Worm (Caenorhabditis elegans) whole organism, young adult: Measurements from ENCODE around the gene ZC416.2.

Experiments used
- B0261.1 ChIP-seq: sonication (generic microtip); optimal IDR thresholded peaks from 2 replicates; lab custom pipeline; 2016; ENCODE audit warnings: mild to moderate bottlenecking, missing genetic modification characterization, moderate library complexity, missing compliant biosample characterization
- F57C9.4 ChIP-seq: sonication (generic microtip); optimal IDR thresholded peaks from 2 replicates; lab custom pipeline; 2017; ENCODE audit warnings: mild to moderate bottlenecking, missing genetic modification characterization, missing compliant biosample characterization
- Y53F4B.3 ChIP-seq: fragments of 200-800 bp; sonication (Bioruptor generic); IDR thresholded peaks from 2 replicates; pipeline ENCODE4 v1.3.6; 2022; ENCODE audit warnings: missing genetic modification reagents, missing genetic modification characterization, missing compliant biosample characterization
- Y53G8AR.9 ChIP-seq: fragments of 200-800 bp; sonication (Bioruptor generic); conservative IDR thresholded peaks from 2 replicates; pipeline ENCODE4 v1.3.6; 2022; ENCODE audit warnings: missing genetic modification reagents, missing genetic modification characterization, missing compliant biosample characterization
- akir-1 ChIP-seq: fragments of 200-800 bp; sonication (Bioruptor generic); optimal IDR thresholded peaks from 2 replicates; lab custom pipeline; 2018; ENCODE audit warnings: mild to moderate bottlenecking, missing genetic modification characterization, moderate library complexity, missing compliant biosample characterization
- aptf-2 ChIP-seq: fragments of 200-800 bp; sonication (Bioruptor generic); conservative IDR thresholded peaks from 2 replicates; pipeline ENCODE4 v1.3.6; 2022; ENCODE audit warnings: missing genetic modification reagents, missing genetic modification characterization, missing compliant biosample characterization
- aptf-3 ChIP-seq: fragments of 200-800 bp; sonication (Bioruptor generic); IDR thresholded peaks from 2 replicates; pipeline ENCODE4 v1.3.6; 2022; ENCODE audit warnings: missing genetic modification characterization, missing compliant biosample characterization
- attf-3 ChIP-seq: fragments of 200-800 bp; sonication (Bioruptor generic); conservative IDR thresholded peaks from 2 replicates; pipeline ENCODE4 v1.3.6; 2022; ENCODE audit warnings: missing genetic modification reagents, missing genetic modification characterization, missing compliant biosample characterization
- ceh-79 ChIP-seq: sonication (generic microtip); optimal IDR thresholded peaks from 2 replicates; lab custom pipeline; 2017; ENCODE audit warnings: mild to moderate bottlenecking, missing genetic modification characterization, missing compliant biosample characterization
- ets-4 ChIP-seq: fragments of 200-800 bp; sonication (Bioruptor generic); optimal IDR thresholded peaks from 2 replicates; lab custom pipeline; 2018; ENCODE audit warnings: mild to moderate bottlenecking, missing genetic modification characterization, missing compliant biosample characterization
- fkh-3 ChIP-seq: sonication (generic microtip); optimal IDR thresholded peaks from 2 replicates; lab custom pipeline; 2016; ENCODE audit warnings: mild to moderate bottlenecking, missing genetic modification characterization, missing compliant biosample characterization
- gei-17 ChIP-seq: fragments of 200-800 bp; sonication (Bioruptor generic); optimal IDR thresholded peaks from 2 replicates; lab custom pipeline; 2018; ENCODE audit warnings: mild to moderate bottlenecking, missing genetic modification characterization, missing compliant biosample characterization
- him-1 ChIP-seq: sonication (generic microtip); optimal IDR thresholded peaks from 2 replicates; lab custom pipeline; 2016; ENCODE audit warnings: missing genotype, missing genetic modification reagents, missing genetic modification characterization, missing compliant biosample characterization
- hmg-1.2 ChIP-seq: fragments of 200-800 bp; sonication (Bioruptor generic); IDR thresholded peaks from 2 replicates; pipeline ENCODE4 v1.3.6; 2022; ENCODE audit warnings: missing genetic modification reagents, missing genetic modification characterization, missing compliant biosample characterization
- hsf-1 ChIP-seq: fragments of 200-800 bp; sonication (Bioruptor generic); IDR thresholded peaks from 2 replicates; pipeline ENCODE4 v1.3.6; 2022; ENCODE audit warnings: missing genetic modification reagents, missing genetic modification characterization, missing compliant biosample characterization
- let-526 ChIP-seq: fragments of 200-800 bp; sonication (Bioruptor generic); IDR thresholded peaks from 2 replicates; pipeline ENCODE4 v1.3.6; 2022; ENCODE audit warnings: missing genetic modification reagents, missing genetic modification characterization, missing compliant biosample characterization
- let-607 ChIP-seq, 2 experiments: fragments of 200-800 bp in 1 of 2; sonication (Bioruptor generic) in 1 of 2; sonication (generic microtip) in 1 of 2; optimal IDR thresholded peaks; 2 replicates each; lab custom pipeline; 2016 to 2018; ENCODE audit warnings: mild to moderate bottlenecking in 2 of 2, missing compliant biosample characterization in 2 of 2, missing genetic modification characterization in 2 of 2, moderate library complexity in 2 of 2, missing genotype in 1 of 2
- lin-26 ChIP-seq: fragments of 200-800 bp; sonication (Bioruptor generic); IDR thresholded peaks from 2 replicates; pipeline ENCODE4 v1.3.6; 2022; ENCODE audit warnings: missing genetic modification reagents, missing genetic modification characterization, missing compliant biosample characterization
- lin-54 ChIP-seq: fragments of 200-800 bp; sonication (Bioruptor generic); optimal IDR thresholded peaks from 2 replicates; lab custom pipeline; 2018; ENCODE audit warnings: mild to moderate bottlenecking, missing genetic modification characterization, missing compliant biosample characterization
- lsl-1 ChIP-seq: fragments of 200-800 bp; sonication (Bioruptor generic); optimal IDR thresholded peaks from 2 replicates; lab custom pipeline; 2018; ENCODE audit warnings: mild to moderate bottlenecking, missing genetic modification characterization, moderate library complexity, missing compliant biosample characterization
- madf-8 ChIP-seq: fragments of 200-800 bp; sonication (Bioruptor generic); conservative IDR thresholded peaks from 2 replicates; pipeline ENCODE4 v1.3.6; 2022; ENCODE audit warnings: missing genetic modification reagents, missing genetic modification characterization, missing compliant biosample characterization
- nfyb-1 ChIP-seq: fragments of 200-800 bp; sonication (Bioruptor generic); IDR thresholded peaks from 2 replicates; pipeline ENCODE4 v1.3.6; 2022; ENCODE audit warnings: missing genetic modification reagents, missing genetic modification characterization, missing compliant biosample characterization
- rec-8 ChIP-seq, 2 experiments: sonication (generic microtip); optimal IDR thresholded peaks; 2 replicates each; lab custom pipeline; 2016; ENCODE audit warnings: mild to moderate bottlenecking in 2 of 2, missing genetic modification characterization in 2 of 2, missing genetic modification reagents in 2 of 2, missing genotype in 2 of 2, missing biosample characterization in 1 of 2, missing compliant biosample characterization in 1 of 2, moderate library complexity in 1 of 2
- rpc-1 ChIP-seq, 2 experiments: fragments of 150-350 bp in 1 of 2; sonication (generic microtip) in 1 of 2; optimal IDR thresholded peaks; 2 replicates each; lab custom pipeline; 2014 to 2018; ENCODE audit warnings: missing biosample characterization in 1 of 2, missing genetic modification characterization in 1 of 2, missing genetic modification reagents in 1 of 2, missing genotype in 1 of 2
- tbp1 ChIP-seq: fragments of 200-800 bp; sonication (Bioruptor generic); optimal IDR thresholded peaks from 2 replicates; lab custom pipeline; 2018; ENCODE audit warnings: mild to moderate bottlenecking, missing genetic modification characterization, missing compliant biosample characterization
- unc-130 ChIP-seq: sonication (generic microtip); optimal IDR thresholded peaks from 2 replicates; lab custom pipeline; 2016; ENCODE audit warnings: missing genetic modification reagents, missing genetic modification characterization, missing compliant biosample characterization

ZC416.2 gene

ce11 chrIV:3666543-3666942 lies 33.1 kb downstream of the ZC416.2 start:
- TF ChIP-seq lin-26 (GFP tag; lab: Robert Waterston, UW) (no peak), aptf-2 (GFP tag; lab: Robert Waterston, UW) (no peak), akir-1 (GFP tag; lab: Kevin White, UChicago) (no peak), let-526 (GFP tag; lab: Robert Waterston, UW) (no peak), him-1 (tag; lab: Kevin White, UChicago) (no peak), unc-130 (GFP tag; lab: Kevin White, UChicago) (no peak), Y53F4B.3 (no peak), ets-4 (GFP tag; lab: Kevin White, UChicago) (no peak), let-607 (tag; optimal IDR thresholded peaks at IDR 0.05; lab: Kevin White, UChicago) (no peak)

- TF ChIP-seq akir-1 (GFP tag; lab: Kevin White, UChicago) (no peak), gei-17 (no peak), fkh-3 (tag; lab: Kevin White, UChicago) (no peak), ceh-79 (no peak), madf-8 (no peak), rec-8 (tag; optimal IDR thresholded peaks at IDR 0.05; lab: Kevin White, UChicago) (no peak), attf-3 (GFP tag; lab: Robert Waterston, UW) (no peak), nfyb-1 (GFP tag; lab: Robert Waterston, UW) (no peak)
Observed at ce11 chrIV:3667796-3668195, 34.4 kb downstream of the ZC416.2 start.

DNA sequence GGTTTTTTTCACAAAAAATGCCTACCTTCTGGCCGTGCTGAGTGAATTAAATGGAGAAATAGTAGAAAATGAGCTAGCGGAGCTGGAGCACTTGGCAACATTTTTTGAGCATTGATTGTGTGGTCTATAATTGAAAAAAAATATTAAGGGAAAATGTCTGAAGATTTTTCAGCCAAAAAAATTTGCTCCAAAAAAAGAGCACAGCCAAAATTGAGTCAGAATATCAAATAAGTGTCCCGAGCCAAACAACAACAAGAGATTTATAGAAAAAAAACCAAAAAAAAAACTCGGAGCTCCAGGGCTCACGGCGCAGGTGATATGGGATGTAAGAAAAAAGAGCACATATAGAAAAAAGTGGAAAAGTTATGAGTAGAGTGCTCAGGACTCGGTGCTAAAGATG lies 35.2 kb downstream of the ZC416.2 start, which contains the start of gene fmil-1:
TSS of gene fmil-1 (minus strand) at position 101 of the 400 bp plus-strand sequence.
- TF ChIP-seq aptf-3 (GFP tag; lab: Robert Waterston, UW) (no peak), Y53G8AR.9 (GFP tag; lab: Robert Waterston, UW) (no peak), lin-54 (GFP tag; lab: Kevin White, UChicago) (no peak)

DNA sequence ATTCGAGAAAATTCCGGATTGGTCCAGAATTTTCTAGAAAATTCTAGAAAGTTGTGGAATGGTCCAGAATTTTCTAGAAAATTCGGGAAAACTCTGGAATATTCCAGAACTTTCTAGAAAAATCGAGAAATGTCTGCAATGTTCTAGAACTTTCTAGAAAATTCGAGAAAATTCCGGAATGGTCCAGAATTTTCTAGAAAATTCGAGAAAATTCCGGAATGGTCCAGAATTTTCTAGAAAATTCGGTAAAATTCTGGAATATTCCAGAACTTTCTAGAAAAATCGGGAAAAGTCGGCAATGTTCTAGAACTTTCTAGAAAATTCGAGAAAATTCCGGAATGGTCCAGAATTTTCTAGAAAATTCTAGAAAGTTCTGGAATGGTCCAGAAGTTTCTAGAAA lies 37.8 kb downstream of the ZC416.2 start:
- peak; percentile 93 for TF ChIP-seq hsf-1
- TF ChIP-seq, all 124 proteins: peak for 1; not testable (repeated sequence) for 123

- TF ChIP-seq rpc-1 (optimal IDR thresholded peaks at IDR 0.05; lab: Kevin White, UChicago) (peak; percentile 41), rpc-1 (tag; optimal IDR thresholded peaks at IDR 0.05; lab: Kevin White, UChicago) (peak; percentile 68), lsl-1 (GFP tag; lab: Kevin White, UChicago) (no peak), hmg-1.2 (GFP tag; lab: Robert Waterston, UW) (peak; percentile 27; the same call in 1 of the 2 replicates), B0261.1 (peak; percentile 63), tbp1 (GFP tag; lab: Kevin White, UChicago) (peak; percentile 85), F57C9.4 (tag; lab: Kevin White, UChicago) (no peak), aptf-2 (GFP tag; lab: Robert Waterston, UW) (no peak)
Observed at ce11 chrIV:3681763-3682162, 48.3 kb downstream of the ZC416.2 start.
